Worm (Caenorhabditis elegans) whole organism, early embryonic: ENCODE measurements around the gene trpp-4.

ENCODE experiments used
- B0310.2 ChIP-seq: sonication (generic microtip); optimal IDR thresholded peaks from 2 replicates; lab custom pipeline; 2016; ENCODE audit warnings: mild to moderate bottlenecking, missing genetic modification characterization, missing compliant biosample characterization
- F13C5.2 ChIP-seq: sonication (generic microtip); optimal IDR thresholded peaks from 2 replicates; lab custom pipeline; 2017; ENCODE audit warnings: mild to moderate bottlenecking, missing genetic modification characterization, inconsistent platforms, missing compliant biosample characterization
- aly-1 ChIP-seq: sonication (generic microtip); optimal IDR thresholded peaks from 2 replicates; lab custom pipeline; 2016; ENCODE audit warnings: missing genetic modification characterization, missing compliant biosample characterization
- ama-1 ChIP-seq: fragments of 150-350 bp; optimal IDR thresholded peaks from 2 replicates; lab custom pipeline; 2014
- ceh-13 ChIP-seq: fragments of 200-800 bp; sonication (Bioruptor generic); optimal IDR thresholded peaks from 2 replicates; lab custom pipeline; 2018; ENCODE audit warnings: mild to moderate bottlenecking, missing genetic modification characterization, missing compliant biosample characterization
- ceh-36 ChIP-seq: sonication (generic microtip); optimal IDR thresholded peaks from 2 replicates; lab custom pipeline; 2016; ENCODE audit warnings: missing genetic modification characterization, inconsistent platforms, missing compliant biosample characterization
- ets-7 ChIP-seq: sonication (generic microtip); optimal IDR thresholded peaks from 2 replicates; lab custom pipeline; 2016; ENCODE audit warnings: missing genotype, missing genetic modification characterization, missing compliant biosample characterization
- flt-1 ChIP-seq: fragments of 200-800 bp; sonication (Bioruptor generic); IDR thresholded peaks from 2 replicates; pipeline ENCODE4 v1.3.6; 2022; ENCODE audit warnings: missing genetic modification characterization, missing compliant biosample characterization
- hmbx-1 ChIP-seq: sonication (generic microtip); optimal IDR thresholded peaks from 2 replicates; lab custom pipeline; 2016; ENCODE audit warnings: mild to moderate bottlenecking, missing genetic modification characterization, missing compliant biosample characterization
- hmg-4 ChIP-seq: fragments of 200-800 bp; sonication (Bioruptor generic); optimal IDR thresholded peaks from 2 replicates; lab custom pipeline; 2018; ENCODE audit warnings: mild to moderate bottlenecking, missing genetic modification characterization, missing compliant biosample characterization
- hnd-1 ChIP-seq: sonication (generic microtip); optimal IDR thresholded peaks from 2 replicates; lab custom pipeline; 2016; ENCODE audit warnings: missing genetic modification characterization, missing compliant biosample characterization
- pes-1 ChIP-seq: fragments of 200-800 bp; sonication (Bioruptor generic); IDR thresholded peaks from 2 replicates; pipeline ENCODE4 v1.3.6; 2022; ENCODE audit warnings: missing genetic modification reagents, missing genetic modification characterization, missing compliant biosample characterization
- scrt-1 ChIP-seq: fragments of 200-800 bp; sonication (Bioruptor generic); IDR thresholded peaks from 2 replicates; pipeline ENCODE4 v1.3.6; 2022; ENCODE audit warnings: missing genetic modification characterization, missing compliant biosample characterization
- sea-1 ChIP-seq: fragments of 200-800 bp; sonication (Bioruptor generic); conservative IDR thresholded peaks from 2 replicates; pipeline ENCODE4 v1.3.6; 2022; ENCODE audit warnings: missing genetic modification characterization, missing compliant biosample characterization
- tbx-11 ChIP-seq: fragments of 200-800 bp; sonication (Bioruptor generic); IDR thresholded peaks from 2 replicates; pipeline ENCODE4 v1.3.6; 2022; ENCODE audit warnings: missing genetic modification characterization, missing compliant biosample characterization
- tbx-37 ChIP-seq: fragments of 200-800 bp; sonication (Bioruptor generic); conservative IDR thresholded peaks from 2 replicates; pipeline ENCODE4 v1.3.6; 2022; ENCODE audit warnings: missing genetic modification reagents, missing genetic modification characterization, missing compliant biosample characterization
- tra-4 ChIP-seq: sonication (generic microtip); optimal IDR thresholded peaks from 2 replicates; lab custom pipeline; 2017; ENCODE audit warnings: missing genetic modification characterization, missing compliant biosample characterization

The trpp-4 gene

ce11 chrV:9386143-9386542 is 14.0 kb upstream of the trpp-4 start, which contains the start of gene hum-2:
Gene hum-2, plus strand, starts transcription at chrV:9386175.
- TF ChIP-seq tbx-37 (GFP tag; lab: Robert Waterston, UW) (no peak), scrt-1 (GFP tag; lab: Robert Waterston, UW) (no peak), pes-1 (GFP tag; lab: Robert Waterston, UW) (no peak), ets-7 (no peak), tbx-11 (GFP tag; lab: Robert Waterston, UW) (no peak), aly-1 (no peak), sea-1 (GFP tag; lab: Robert Waterston, UW) (no peak), hnd-1 (tag; lab: Kevin White, UChicago) (no peak), flt-1 (no peak), ceh-36 (tag; lab: Kevin White, UChicago) (no peak), tra-4 (tag; lab: Kevin White, UChicago) (no peak), hmbx-1 (tag; lab: Kevin White, UChicago) (no peak)

DNA sequence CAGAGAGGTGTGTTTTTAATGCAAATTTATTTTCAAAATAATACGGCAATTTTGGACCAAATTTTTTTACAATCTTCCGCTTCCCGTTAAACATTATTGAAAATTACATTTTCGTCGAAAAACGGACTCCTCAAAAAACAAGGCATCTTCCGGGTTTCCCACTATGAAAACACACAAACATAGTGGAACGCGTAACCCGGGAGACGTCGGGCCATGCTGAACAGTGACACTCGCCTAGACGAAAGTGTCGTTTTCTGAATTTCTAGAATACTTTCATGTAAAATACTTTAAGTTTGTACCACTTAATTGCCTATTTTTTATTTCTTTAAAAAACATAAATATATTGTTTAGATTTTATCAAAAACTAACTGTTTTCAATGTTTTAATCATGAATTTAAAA is 8.2 kb upstream of the trpp-4 start:
- TF ChIP-seq tbx-11 (GFP tag; lab: Robert Waterston, UW) (no peak), ama-1 (lab: Kevin White, UChicago) (no peak), hmg-4 (no peak), ceh-13 (no peak)

DNA sequence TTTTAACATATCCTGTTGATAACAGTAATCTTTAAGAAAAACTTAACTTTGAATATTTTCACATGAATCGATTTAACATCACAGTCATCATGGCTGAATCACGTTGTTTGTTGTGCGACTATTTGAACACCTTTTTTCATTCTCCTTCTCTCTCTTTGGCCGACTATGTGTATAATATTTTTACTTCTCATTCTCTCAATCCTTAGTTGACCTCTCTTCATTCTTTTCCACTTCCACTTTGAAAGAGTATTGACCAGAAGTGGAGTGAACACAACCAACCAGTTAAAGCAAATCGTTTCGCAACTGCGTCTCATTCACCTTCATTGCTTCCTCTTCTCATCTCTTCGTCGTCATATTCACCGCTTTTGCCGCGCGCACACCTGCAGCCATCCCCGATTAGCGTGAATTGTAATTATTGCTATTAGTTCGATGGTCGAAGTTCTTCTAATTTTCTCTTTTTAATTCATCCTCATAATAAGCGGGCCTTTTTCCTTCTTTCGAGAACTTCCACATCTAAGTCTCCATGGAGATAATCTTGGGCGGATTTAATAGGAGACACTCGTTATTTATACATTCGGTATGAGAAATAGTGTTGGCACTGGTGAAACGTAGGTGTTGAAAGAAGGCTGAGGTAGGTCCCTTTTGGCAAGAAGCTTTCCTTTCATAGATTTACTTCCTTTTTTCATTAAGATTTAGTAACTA is 5.0 kb upstream of the trpp-4 start:
- TF ChIP-seq hmbx-1 (tag; lab: Kevin White, UChicago): no peak
- no peak for TF ChIP-seq ama-1 (lab: Kevin White, UChicago)

- no peak for TF ChIP-seq pes-1 (GFP tag; lab: Robert Waterston, UW)
- TF ChIP-seq hnd-1 (tag; lab: Kevin White, UChicago): no peak
- TF ChIP-seq hmg-4: no peak
- no peak for TF ChIP-seq F13C5.2 (tag; lab: Kevin White, UChicago)
- TF ChIP-seq ets-7: no peak
- TF ChIP-seq B0310.2 (tag; lab: Kevin White, UChicago): no peak
- no peak for TF ChIP-seq flt-1
Measured at ce11 chrV:9406890-9407289, 6.8 kb downstream of the trpp-4 start.

DNA sequence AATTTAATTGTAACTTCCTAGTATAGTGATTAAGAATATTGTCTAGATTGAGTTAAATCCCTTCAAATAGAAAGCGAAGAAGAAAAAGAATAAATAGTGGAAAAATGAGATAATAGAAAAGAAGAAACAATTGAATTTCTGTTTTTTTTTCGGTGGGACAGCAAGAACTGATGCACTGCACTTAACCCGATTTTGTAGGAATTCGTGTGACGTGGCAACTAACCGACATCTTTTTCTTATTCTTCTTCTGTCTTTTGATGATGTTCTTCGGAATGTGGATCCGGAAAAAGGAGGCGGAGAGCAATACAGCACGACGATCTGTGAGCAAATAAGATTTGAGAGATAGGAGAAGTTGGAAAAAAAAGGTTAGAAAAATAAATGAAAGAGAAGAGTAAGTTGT is 8.7 kb downstream of the trpp-4 start:
- TF ChIP-seq scrt-1 (GFP tag; lab: Robert Waterston, UW): no peak

DNA sequence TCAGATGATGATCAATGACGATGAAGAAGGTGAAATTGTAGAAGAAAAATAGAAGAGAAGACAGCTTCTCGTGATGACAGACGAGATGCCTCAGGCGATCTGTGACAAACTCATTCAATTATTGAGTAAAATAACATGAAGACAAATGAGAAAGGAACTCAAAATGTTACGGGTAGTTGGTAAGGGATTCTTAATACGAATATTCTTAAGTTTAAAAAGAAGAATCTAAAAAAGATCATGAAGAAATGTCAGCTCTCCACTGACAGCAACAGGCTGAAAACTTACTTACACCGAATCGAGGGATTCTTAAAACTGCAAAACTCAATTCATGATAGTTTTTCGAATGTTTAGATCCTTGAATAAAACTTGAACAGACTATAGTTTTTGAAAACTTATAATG is 14.4 kb downstream of the trpp-4 start, which contains the start of gene F36D4.4:
Gene F36D4.4, minus strand, starts transcription at position 101 of the 400 bp plus-strand sequence.
- no peak for TF ChIP-seq tbx-37 (GFP tag; lab: Robert Waterston, UW)
- no peak for TF ChIP-seq flt-1
- TF ChIP-seq aly-1: no peak
- TF ChIP-seq tra-4 (tag; lab: Kevin White, UChicago): no peak
- TF ChIP-seq tbx-11 (GFP tag; lab: Robert Waterston, UW): no peak
- no peak for TF ChIP-seq B0310.2 (tag; lab: Kevin White, UChicago)
- TF ChIP-seq pes-1 (GFP tag; lab: Robert Waterston, UW): no peak
- TF ChIP-seq ama-1 (lab: Kevin White, UChicago): no peak
- no peak for TF ChIP-seq ceh-13
- no peak for TF ChIP-seq ets-7
- TF ChIP-seq hmbx-1 (tag; lab: Kevin White, UChicago): no peak
- TF ChIP-seq ceh-36 (tag; lab: Kevin White, UChicago): no peak
- TF ChIP-seq sea-1 (GFP tag; lab: Robert Waterston, UW): no peak

ce11 chrV:9416624-9417023 is 16.5 kb downstream of the trpp-4 start, which contains the start of gene F36D4.1:
Gene F36D4.1, plus strand, starts transcription at chrV:9416924.
- no peak for TF ChIP-seq B0310.2 (tag; lab: Kevin White, UChicago)
- no peak for TF ChIP-seq ceh-36 (tag; lab: Kevin White, UChicago)
- TF ChIP-seq tbx-37 (GFP tag; lab: Robert Waterston, UW): no peak
- no peak for TF ChIP-seq hmg-4

- TF ChIP-seq hmg-4: peak; percentile 66
- no peak for TF ChIP-seq flt-1
Measured at ce11 chrV:9422745-9423144, 22.6 kb downstream of the trpp-4 start.

- no peak for TF ChIP-seq ets-7
Measured at ce11 chrV:9423539-9423938, 23.4 kb downstream of the trpp-4 start.

DNA sequence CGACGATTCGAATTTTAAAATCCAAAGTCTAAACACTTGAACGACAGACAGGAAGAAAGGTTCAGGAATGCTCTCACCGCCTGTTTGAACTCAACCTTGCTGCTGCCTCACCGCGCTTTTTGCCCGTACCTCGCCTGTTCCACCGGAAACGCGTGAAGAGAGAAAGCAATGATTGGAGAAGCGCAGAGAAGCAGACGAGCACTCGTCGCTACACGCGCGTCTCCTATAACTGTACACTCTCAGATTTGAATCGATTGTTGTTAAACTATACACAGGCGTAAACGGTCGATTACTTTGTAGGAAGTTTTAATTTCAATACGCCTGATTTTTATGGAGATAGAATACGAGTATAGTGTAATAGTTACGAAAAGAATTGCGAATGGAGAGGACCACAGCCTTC is 24.4 kb downstream of the trpp-4 start:
- peak; percentile 25 for TF ChIP-seq F13C5.2 (tag; lab: Kevin White, UChicago)
- TF ChIP-seq tbx-11 (GFP tag; lab: Robert Waterston, UW): no peak
- TF ChIP-seq sea-1 (GFP tag; lab: Robert Waterston, UW): no peak
- peak; percentile 19 for TF ChIP-seq hmg-4
- TF ChIP-seq flt-1: no peak
- peak; percentile 51 for TF ChIP-seq ets-7
- TF ChIP-seq tra-4 (tag; lab: Kevin White, UChicago): no peak
- TF ChIP-seq ama-1 (lab: Kevin White, UChicago): no peak
- TF ChIP-seq pes-1 (GFP tag; lab: Robert Waterston, UW): no peak
- no peak for TF ChIP-seq hnd-1 (tag; lab: Kevin White, UChicago)
